Fruit fly (Drosophila melanogaster) whole organism, pupa: ENCODE data around the gene Adk1.

Source experiments
- CG14655 ChIP-seq: fragments of 200-800 bp; sonication (Bioruptor generic); optimal IDR thresholded peaks from 3 replicates; lab custom pipeline; 2017; ENCODE audit warnings: mild to moderate bottlenecking, missing biosample characterization, missing genetic modification reagents, missing genetic modification characterization
- CG15710 ChIP-seq: fragments of 200-800 bp; sonication (Bioruptor generic); optimal IDR thresholded peaks from 2 replicates; lab custom pipeline; 2018; ENCODE audit warnings: missing biosample characterization, mild to moderate bottlenecking, missing genetic modification characterization, moderate library complexity
- CG32121 ChIP-seq: fragments of 200-800 bp; sonication (Bioruptor generic); IDR thresholded peaks from 2 replicates; pipeline ENCODE4 v1.3.6; 2022; ENCODE audit warnings: missing biosample characterization, missing genetic modification characterization
- CG34367 ChIP-seq: fragments of 200-800 bp; sonication (Bioruptor generic); optimal IDR thresholded peaks from 2 replicates; lab custom pipeline; 2018; ENCODE audit warnings: missing biosample characterization, mild to moderate bottlenecking, missing genetic modification characterization
- CG4496 ChIP-seq: fragments of 200-800 bp; sonication (Bioruptor generic); IDR thresholded peaks from 3 replicates; pipeline ENCODE4 v1.3.6; 2022; ENCODE audit warnings: missing biosample characterization, missing genetic modification characterization
- CG8301 ChIP-seq: fragments of 200-800 bp; sonication (Bioruptor generic); optimal IDR thresholded peaks from 2 replicates; lab custom pipeline; 2018; ENCODE audit warnings: missing biosample characterization, mild to moderate bottlenecking, missing genetic modification characterization
- CG9948 ChIP-seq: fragments of 200-800 bp; sonication (Bioruptor generic); optimal IDR thresholded peaks from 2 replicates; lab custom pipeline; 2018; ENCODE audit warnings: missing biosample characterization, mild to moderate bottlenecking, missing genetic modification characterization, moderate library complexity
- D1 ChIP-seq: fragments of 200-800 bp; sonication (Bioruptor generic); optimal IDR thresholded peaks from 2 replicates; lab custom pipeline; 2018; ENCODE audit warnings: missing biosample characterization, mild to moderate bottlenecking, missing genetic modification characterization, moderate library complexity
- Ets98B ChIP-seq: fragments of 200-800 bp; sonication (Bioruptor generic); IDR thresholded peaks from 2 replicates; pipeline ENCODE4 v1.3.6; 2022; ENCODE audit warnings: missing biosample characterization, missing genetic modification characterization
- Pif1A ChIP-seq: fragments of 200-800 bp; sonication (Bioruptor generic); optimal IDR thresholded peaks from 3 replicates; lab custom pipeline; 2016; ENCODE audit warnings: missing biosample characterization, missing genetic modification characterization
- Pif1B ChIP-seq: fragments of 200-800 bp; sonication (Bioruptor generic); optimal IDR thresholded peaks from 3 replicates; lab custom pipeline; 2016; ENCODE audit warnings: missing biosample characterization, missing genetic modification characterization
- Snoo ChIP-seq: fragments of 200-800 bp; sonication (Bioruptor generic); optimal IDR thresholded peaks from 3 replicates; lab custom pipeline; 2017; ENCODE audit warnings: missing biosample characterization, mild to moderate bottlenecking, missing genetic modification characterization, inconsistent platforms
- fd96Ca ChIP-seq: fragments of 200-800 bp; sonication (Bioruptor generic); IDR thresholded peaks from 3 replicates; pipeline ENCODE4 v1.3.6; 2022; ENCODE audit warnings: missing biosample characterization, missing genetic modification characterization
- gl ChIP-seq: fragments of 200-800 bp; sonication (Bioruptor generic); optimal IDR thresholded peaks from 2 replicates; lab custom pipeline; 2018; ENCODE audit warnings: missing biosample characterization, mild to moderate bottlenecking, missing genetic modification characterization

dm6 chr3R:12222093-12222492, 24.4 kb downstream of the Adk1 start, which contains the start of gene Rsbp15:
- TF ChIP-seq CG32121 (no peak), CG4496 (no peak; the same call in 2 of the 3 replicates), Ets98B (GFP tag; lab: Robert Waterston, UW) (no peak), D1 (no peak), CG15710 (tag; lab: Kevin White, UChicago) (no peak), CG14655 (GFP tag; lab: Kevin White, UChicago) (no peak), Pif1B (GFP tag; lab: Kevin White, UChicago) (no peak), Snoo (tag; lab: Kevin White, UChicago) (no peak), Pif1A (GFP tag; lab: Kevin White, UChicago) (no peak), fd96Ca (GFP tag; lab: Robert Waterston, UW) (no peak), gl (no peak), CG34367 (tag; lab: Kevin White, UChicago) (no peak), CG8301 (tag; lab: Kevin White, UChicago) (no peak), CG9948 (tag; lab: Kevin White, UChicago) (no peak)
